Fruit fly (Drosophila melanogaster) whole organism, prepupa: Measurements from ENCODE around the gene CG12945.

Experiments used
- CG11294 ChIP-seq: fragments of 200-800 bp; sonication (Bioruptor generic); IDR thresholded peaks from 2 replicates; pipeline ENCODE4 v1.3.6; 2022; ENCODE audit warnings: missing biosample characterization, missing genetic modification characterization
- CG1621 ChIP-seq: fragments of 200-800 bp; sonication (Bioruptor generic); optimal IDR thresholded peaks from 3 replicates; lab custom pipeline; 2018; ENCODE audit warnings: missing biosample characterization, mild to moderate bottlenecking, missing genetic modification characterization
- CG31627 ChIP-seq: fragments of 200-800 bp; sonication (Bioruptor generic); optimal IDR thresholded peaks from 3 replicates; lab custom pipeline; 2016; ENCODE audit warnings: missing biosample characterization, missing genetic modification characterization
- Gug ChIP-seq: fragments of 200-800 bp; sonication (Bioruptor generic); IDR thresholded peaks from 2 replicates; pipeline ENCODE4 v1.3.6; 2022; ENCODE audit warnings: missing biosample characterization, missing genetic modification characterization
- Lpt ChIP-seq: fragments of 200-800 bp; sonication (Bioruptor generic); optimal IDR thresholded peaks from 3 replicates; lab custom pipeline; 2016; ENCODE audit warnings: missing biosample characterization, missing genetic modification characterization
- fkh ChIP-seq: fragments of 200-800 bp; sonication (Bioruptor generic); optimal IDR thresholded peaks from 3 replicates; lab custom pipeline; 2017; ENCODE audit warnings: missing biosample characterization, mild to moderate bottlenecking, missing genetic modification characterization, moderate library complexity

DNA sequence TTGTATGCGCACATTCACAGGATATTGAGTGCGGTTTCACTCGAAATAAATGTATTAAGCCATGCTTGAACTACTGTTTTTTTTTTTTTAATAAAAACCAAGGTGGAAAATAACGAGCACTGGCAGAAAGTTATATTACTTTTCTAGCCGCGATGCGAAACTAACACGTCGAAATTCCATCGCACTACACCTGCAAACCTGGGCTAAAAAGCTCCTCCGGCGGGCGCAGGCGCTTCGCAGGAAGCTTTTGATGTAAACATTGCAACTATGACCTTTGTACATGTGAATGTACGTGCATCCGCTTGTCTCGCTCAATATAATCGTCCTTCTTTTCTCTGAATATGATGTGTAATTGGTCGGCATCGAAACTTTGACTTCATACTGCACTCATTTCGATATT, 51.2 kb downstream of the CG12945 start, which contains the start of gene side-VII:
- TF ChIP-seq Lpt (GFP tag; lab: Kevin White, UChicago), result no peak
- no peak for TF ChIP-seq Gug
- no peak for TF ChIP-seq fkh (GFP tag; lab: Kevin White, UChicago)
- TF ChIP-seq CG1621 (tag; lab: Kevin White, UChicago), result no peak
- no peak for TF ChIP-seq CG31627
- no peak for TF ChIP-seq CG11294 (GFP tag; lab: Robert Waterston, UW)
